Fruit fly (Drosophila melanogaster) whole organism, embryonic: Measurements from ENCODE around the gene CG32625.
A peak's percentile ranks its signal among the peaks of the same experiment; 100 is the strongest.

ENCODE experiments used
- Aef1 ChIP-seq: fragments of 200-800 bp; sonication (Bioruptor generic); IDR thresholded peaks from 3 replicates; pipeline ENCODE4 v1.3.6; 2022; ENCODE audit warnings: missing biosample characterization, missing genetic modification characterization
- B-H1 ChIP-seq: fragments of 200-800 bp; sonication (Bioruptor generic); IDR thresholded peaks from 3 replicates; pipeline ENCODE4 v1.3.6; 2022; ENCODE audit warnings: missing biosample characterization, missing genetic modification characterization
- C15 ChIP-seq: fragments of 200-800 bp; sonication (Bioruptor generic); IDR thresholded peaks from 3 replicates; pipeline ENCODE4 v1.3.6; 2022; ENCODE audit warnings: missing biosample characterization, missing genetic modification characterization
- CG1024 ChIP-seq: fragments of 200-800 bp; sonication (Bioruptor generic); IDR thresholded peaks from 2 replicates; pipeline ENCODE4 v1.3.6; 2022; ENCODE audit warnings: missing biosample characterization, missing genetic modification characterization
- CG10274 ChIP-seq: fragments of 200-800 bp; sonication (Bioruptor generic); optimal IDR thresholded peaks from 3 replicates; lab custom pipeline; 2017; ENCODE audit warnings: missing biosample characterization, mild to moderate bottlenecking, missing genetic modification characterization
- CG10654 ChIP-seq: fragments of 200-800 bp; sonication (Bioruptor generic); optimal IDR thresholded peaks from 2 replicates; lab custom pipeline; 2016; ENCODE audit warnings: missing biosample characterization, missing genetic modification characterization
- CG12236 ChIP-seq: fragments of 200-800 bp; sonication (Bioruptor generic); optimal IDR thresholded peaks from 2 replicates; lab custom pipeline; 2016; ENCODE audit warnings: missing biosample characterization, missing genetic modification characterization
- CG13123 ChIP-seq: fragments of 200-800 bp; sonication (Bioruptor generic); optimal IDR thresholded peaks from 2 replicates; lab custom pipeline; 2016; ENCODE audit warnings: missing biosample characterization, missing genetic modification characterization
- CG13296 ChIP-seq: fragments of 200-800 bp; sonication (Bioruptor generic); optimal IDR thresholded peaks from 3 replicates; lab custom pipeline; 2018; ENCODE audit warnings: missing biosample characterization, mild to moderate bottlenecking, missing genetic modification characterization
- CG13624 ChIP-seq: fragments of 200-800 bp; sonication (Bioruptor generic); optimal IDR thresholded peaks from 2 replicates; lab custom pipeline; 2016; ENCODE audit warnings: missing biosample characterization, missing genetic modification characterization
- CG14860 ChIP-seq: fragments of 200-800 bp; sonication (Bioruptor generic); IDR thresholded peaks from 3 replicates; pipeline ENCODE4 v1.3.6; 2022; ENCODE audit warnings: missing biosample characterization, missing genetic modification characterization; ENCODE audit not compliant: partially characterized antibody
- CG15011 ChIP-seq: fragments of 200-800 bp; sonication (Bioruptor generic); optimal IDR thresholded peaks from 3 replicates; lab custom pipeline; 2018; ENCODE audit warnings: missing biosample characterization, mild to moderate bottlenecking, missing genetic modification characterization
- CG15479 ChIP-seq: fragments of 200-800 bp; sonication (Bioruptor generic); optimal IDR thresholded peaks from 3 replicates; lab custom pipeline; 2019; ENCODE audit warnings: missing biosample characterization, mild to moderate bottlenecking, missing genetic modification characterization, moderate library complexity
- CG1832 ChIP-seq: fragments of 200-800 bp; sonication (Bioruptor generic); optimal IDR thresholded peaks from 2 replicates; lab custom pipeline; 2017; ENCODE audit warnings: missing biosample characterization, mild to moderate bottlenecking, missing genetic modification characterization, inconsistent platforms
- CG2120 ChIP-seq: fragments of 200-800 bp; sonication (Bioruptor generic); optimal IDR thresholded peaks from 3 replicates; lab custom pipeline; 2016; ENCODE audit warnings: missing biosample characterization, missing genetic modification characterization
- CG2875 ChIP-seq: fragments of 200-800 bp; sonication (Bioruptor generic); optimal IDR thresholded peaks from 2 replicates; lab custom pipeline; 2017; ENCODE audit warnings: missing biosample characterization, mild to moderate bottlenecking, missing genetic modification characterization, missing genetic modification reagents
- CG3281 ChIP-seq: fragments of 200-800 bp; sonication (Bioruptor generic); optimal IDR thresholded peaks from 3 replicates; lab custom pipeline; 2017; ENCODE audit warnings: missing biosample characterization, mild to moderate bottlenecking, missing genetic modification characterization
- CG3407 ChIP-seq: fragments of 200-800 bp; sonication (Bioruptor generic); optimal IDR thresholded peaks from 2 replicates; lab custom pipeline; 2018; ENCODE audit warnings: missing biosample characterization, mild to moderate bottlenecking, missing genetic modification characterization
- CG34376 ChIP-seq: fragments of 200-800 bp; sonication (Bioruptor generic); optimal IDR thresholded peaks from 2 replicates; lab custom pipeline; 2018; ENCODE audit warnings: missing biosample characterization, mild to moderate bottlenecking, missing genetic modification characterization
- CG4282 ChIP-seq: fragments of 200-800 bp; sonication (Bioruptor generic); optimal IDR thresholded peaks from 2 replicates; lab custom pipeline; 2016; ENCODE audit warnings: missing biosample characterization, missing genetic modification characterization
- CG4730 ChIP-seq: fragments of 200-800 bp; sonication (Bioruptor generic); IDR thresholded peaks from 2 replicates; pipeline ENCODE4 v1.3.6; 2022; ENCODE audit warnings: missing biosample characterization, missing genetic modification characterization
- CG7556 ChIP-seq: fragments of 200-800 bp; sonication (Bioruptor generic); optimal IDR thresholded peaks from 2 replicates; lab custom pipeline; 2017; ENCODE audit warnings: missing biosample characterization, mild to moderate bottlenecking, missing genetic modification characterization
- CG8765 ChIP-seq: fragments of 200-800 bp; sonication (Bioruptor generic); IDR thresholded peaks from 2 replicates; pipeline ENCODE4 v1.3.6; 2022; ENCODE audit warnings: missing biosample characterization, missing genetic modification characterization
- CG9727 ChIP-seq: fragments of 200-800 bp; sonication (Bioruptor generic); optimal IDR thresholded peaks from 3 replicates; lab custom pipeline; 2017; ENCODE audit warnings: missing biosample characterization, mild to moderate bottlenecking, missing genetic modification characterization
- Chrac-16 ChIP-seq: fragments of 200-800 bp; sonication (Bioruptor generic); optimal IDR thresholded peaks from 3 replicates; lab custom pipeline; 2016; ENCODE audit warnings: missing biosample characterization, missing genetic modification characterization
- Dll ChIP-seq: fragments of 200-800 bp; sonication (Bioruptor generic); IDR thresholded peaks from 4 replicates; pipeline ENCODE4 v1.3.6; 2022; ENCODE audit warnings: missing biosample characterization, missing genetic modification characterization; ENCODE audit not compliant: partially characterized antibody
- Elba2 ChIP-seq: fragments of 200-800 bp; sonication (Bioruptor generic); optimal IDR thresholded peaks from 3 replicates; lab custom pipeline; 2016; ENCODE audit warnings: missing biosample characterization, missing genetic modification characterization
- Ets65A ChIP-seq: fragments of 200-800 bp; sonication (Bioruptor generic); peaks from one replicate; lab custom pipeline; 2016; ENCODE audit warnings: missing biosample characterization, missing genetic modification characterization
- Hey ChIP-seq: fragments of 200-800 bp; sonication (Bioruptor generic); optimal IDR thresholded peaks from 3 replicates; lab custom pipeline; 2018; ENCODE audit warnings: missing biosample characterization, mild to moderate bottlenecking, missing genetic modification characterization
- Hr39 ChIP-seq: fragments of >200 bp; optimal IDR thresholded peaks from 2 replicates; lab custom pipeline; 2017
- Hsf ChIP-seq: fragments of 200-800 bp; sonication (Bioruptor generic); optimal IDR thresholded peaks from 3 replicates; lab custom pipeline; 2016; ENCODE audit warnings: missing biosample characterization, missing genetic modification characterization
- Mes4 ChIP-seq: fragments of 200-800 bp; sonication (Bioruptor generic); optimal IDR thresholded peaks from 2 replicates; lab custom pipeline; 2016; ENCODE audit warnings: missing biosample characterization, missing genetic modification characterization
- Nf-YC ChIP-seq: fragments of 200-800 bp; optimal IDR thresholded peaks from 3 replicates; lab custom pipeline; 2019; ENCODE audit warnings: missing biosample characterization, mild to moderate bottlenecking, missing genetic modification characterization, moderate library complexity
- Pdp1 ChIP-seq, 2 experiments: fragments of 200-800 bp; sonication (Bioruptor generic); optimal IDR thresholded peaks; 3 replicates each; lab custom pipeline; 2016; ENCODE audit warnings: missing biosample characterization in 2 of 2, missing genetic modification characterization in 2 of 2, mild to moderate bottlenecking in 1 of 2, moderate library complexity in 1 of 2
- Six4 ChIP-seq: fragments of 200-800 bp; sonication (Bioruptor generic); optimal IDR thresholded peaks from 2 replicates; lab custom pipeline; 2016; ENCODE audit warnings: missing biosample characterization, missing genetic modification characterization
- ash1 ChIP-seq: fragments of 200-800 bp; sonication (Bioruptor generic); optimal IDR thresholded peaks from 2 replicates; lab custom pipeline; 2018; ENCODE audit warnings: missing biosample characterization, mild to moderate bottlenecking, missing genetic modification characterization
- ato ChIP-seq: fragments of 200-800 bp; sonication (Bioruptor generic); IDR thresholded peaks from 2 replicates; pipeline ENCODE4 v1.3.6; 2022; ENCODE audit warnings: missing biosample characterization, missing genetic modification characterization; ENCODE audit not compliant: partially characterized antibody
- bsh ChIP-seq, 2 experiments: fragments of 200-800 bp; sonication (Bioruptor generic); optimal IDR thresholded peaks; 2 replicates each; lab custom pipeline; 2017 to 2018; ENCODE audit warnings: mild to moderate bottlenecking in 2 of 2, missing biosample characterization in 2 of 2, missing genetic modification characterization in 2 of 2, moderate library complexity in 1 of 2
- crc ChIP-seq: fragments of 200-800 bp; sonication (Bioruptor generic); optimal IDR thresholded peaks from 2 replicates; lab custom pipeline; 2016; ENCODE audit warnings: missing biosample characterization, missing genetic modification characterization
- croc ChIP-seq: fragments of 200-800 bp; sonication (Bioruptor generic); conservative IDR thresholded peaks from 3 replicates; pipeline ENCODE4 v1.3.6; 2022; ENCODE audit warnings: missing biosample characterization, missing genetic modification characterization
- dm ChIP-seq: fragments of 200-800 bp; sonication (Bioruptor generic); optimal IDR thresholded peaks from 3 replicates; lab custom pipeline; 2016; ENCODE audit warnings: missing biosample characterization, missing genetic modification characterization
- gsb-n ChIP-seq: fragments of 200-800 bp; sonication (Bioruptor generic); optimal IDR thresholded peaks from 3 replicates; lab custom pipeline; 2018; ENCODE audit warnings: missing biosample characterization, mild to moderate bottlenecking, missing genetic modification characterization
- kni ChIP-seq: fragments of 200-800 bp; sonication (Bioruptor generic); optimal IDR thresholded peaks from 3 replicates; lab custom pipeline; 2017; ENCODE audit warnings: mild to moderate bottlenecking, missing biosample characterization, missing genetic modification reagents, missing genetic modification characterization
- lab ChIP-seq: fragments of 200-800 bp; sonication (Bioruptor generic); optimal IDR thresholded peaks from 3 replicates; lab custom pipeline; 2017; ENCODE audit warnings: missing biosample characterization, missing genetic modification characterization, mild to moderate bottlenecking, moderate library complexity, missing genetic modification reagents
- pnt ChIP-seq: fragments of 200-800 bp; sonication (Bioruptor generic); optimal IDR thresholded peaks from 3 replicates; lab custom pipeline; 2016; ENCODE audit warnings: missing biosample characterization, missing genetic modification characterization
- pzg ChIP-seq: fragments of 200-800 bp; sonication (Bioruptor generic); optimal IDR thresholded peaks from 3 replicates; lab custom pipeline; 2018; ENCODE audit warnings: missing biosample characterization, mild to moderate bottlenecking, missing genetic modification characterization, moderate library complexity
- slbo ChIP-seq: fragments of 200-800 bp; sonication (Bioruptor generic); IDR thresholded peaks from 2 replicates; pipeline ENCODE4 v1.3.6; 2022; ENCODE audit warnings: missing biosample characterization, missing genetic modification characterization
- sob ChIP-seq: fragments of 200-800 bp; sonication (Bioruptor generic); IDR thresholded peaks from 2 replicates; pipeline ENCODE4 v1.3.6; 2022; ENCODE audit warnings: missing biosample characterization, missing genetic modification characterization
- tap ChIP-seq: fragments of 200-800 bp; optimal IDR thresholded peaks from 3 replicates; lab custom pipeline; 2019; ENCODE audit warnings: missing biosample characterization, mild to moderate bottlenecking, missing genetic modification characterization, moderate library complexity
- unc-4 ChIP-seq: fragments of 200-800 bp; sonication (Bioruptor generic); IDR thresholded peaks from 2 replicates; pipeline ENCODE4 v1.3.6; 2022; ENCODE audit warnings: missing biosample characterization, missing genetic modification characterization; ENCODE audit not compliant: partially characterized antibody
- wor ChIP-seq: fragments of 200-800 bp; sonication (Bioruptor generic); IDR thresholded peaks from 2 replicates; pipeline ENCODE4 v1.3.6; 2022; ENCODE audit warnings: missing biosample characterization, missing genetic modification characterization
- yki ChIP-seq: fragments of >200 bp; optimal IDR thresholded peaks from 3 replicates; lab custom pipeline; 2018
- zf30C ChIP-seq: fragments of 200-800 bp; sonication (Bioruptor generic); optimal IDR thresholded peaks from 3 replicates; lab custom pipeline; 2018; ENCODE audit warnings: missing biosample characterization, mild to moderate bottlenecking, missing genetic modification characterization

The CG32625 gene

DNA sequence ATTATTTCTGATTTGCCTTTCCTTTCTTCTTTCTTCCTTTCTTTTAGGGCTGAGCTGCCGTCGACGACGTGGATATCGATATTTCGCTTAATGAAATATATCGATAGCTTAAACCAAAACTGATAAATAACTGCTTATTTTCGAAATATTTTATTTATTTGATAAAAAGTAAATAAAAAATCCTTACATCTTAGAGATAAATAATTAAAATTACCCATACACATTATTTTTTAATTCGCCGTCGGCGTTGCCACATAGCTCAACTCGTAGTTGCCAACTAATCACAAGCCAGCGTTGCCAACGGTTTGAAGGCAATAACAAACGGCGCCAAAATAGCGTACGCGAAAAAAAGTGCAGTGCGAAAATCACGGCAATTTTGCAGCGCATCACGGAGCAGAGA lies 34.7 kb downstream of the CG32625 start, which contains the start of the genes Mrgn1 and mus101 (continued):
- TF ChIP-seq yki (lab: Kevin White, UChicago) (no peak), CG2875 (GFP tag; lab: Kevin White, UChicago) (no peak), bsh (GFP tag; optimal IDR thresholded peaks at IDR 0.05; lab: Kevin White, UChicago) (no peak), CG13296 (no peak), Elba2 (no peak), ato (0 out of 2 replicates have a peak, but pooled peaks have one; percentile 30), CG10274 (GFP tag; lab: Kevin White, UChicago) (no peak), Hsf (no peak), CG8765 (GFP tag; lab: Robert Waterston, UW) (no peak), pzg (peak; percentile 76), CG10654 (GFP tag; lab: Kevin White, UChicago) (no peak), zf30C (GFP tag; lab: Kevin White, UChicago) (no peak), CG15479 (no peak), CG34376 (no peak), dm (GFP tag; lab: Kevin White, UChicago) (no peak), CG14860 (GFP tag; lab: Robert Waterston, UW) (peak; percentile 77), Chrac-16 (GFP tag; lab: Kevin White, UChicago) (no peak), CG12236 (GFP tag; lab: Kevin White, UChicago) (no peak), CG1832 (GFP tag; lab: Kevin White, UChicago) (no peak), croc (GFP tag; lab: Robert Waterston, UW) (no peak), Pdp1 (GFP tag; optimal IDR thresholded peaks at IDR 0.05; lab: Kevin White, UChicago) (no peak), gsb-n (tag; lab: Kevin White, UChicago) (no peak), CG2120 (GFP tag; lab: Kevin White, UChicago) (peak; percentile 8), B-H1 (GFP tag; lab: Robert Waterston, UW) (no peak), Mes4 (GFP tag; lab: Kevin White, UChicago) (no peak), CG4730 (GFP tag; lab: Robert Waterston, UW) (no peak), slbo (no peak), Nf-YC (no peak), C15 (GFP tag; lab: Robert Waterston, UW) (no peak), CG7556 (GFP tag; lab: Kevin White, UChicago) (no peak), CG3407 (GFP tag; lab: Kevin White, UChicago) (no peak), CG9727 (GFP tag; lab: Kevin White, UChicago) (peak; percentile 2), Six4 (GFP tag; lab: Kevin White, UChicago) (no peak), ash1 (GFP tag; lab: Kevin White, UChicago) (no peak), CG1024 (GFP tag; lab: Robert Waterston, UW) (no peak), Hr39 (lab: Kevin White, UChicago) (no peak), Aef1 (GFP tag; lab: Robert Waterston, UW) (no peak), Ets65A (GFP tag; lab: Kevin White, UChicago) (no peak), lab (GFP tag; lab: Kevin White, UChicago) (no peak), CG3281 (GFP tag; lab: Kevin White, UChicago) (no peak), tap (tag; lab: Kevin White, UChicago) (no peak), CG13123 (GFP tag; lab: Kevin White, UChicago) (no peak), sob (GFP tag; lab: Robert Waterston, UW) (no peak), Hey (tag; lab: Kevin White, UChicago) (no peak), CG4282 (GFP tag; lab: Kevin White, UChicago) (no peak), kni (GFP tag; lab: Kevin White, UChicago) (no peak), crc (no peak), unc-4 (peak; percentile 85), CG15011 (GFP tag; lab: Kevin White, UChicago) (no peak), pnt (GFP tag; lab: Kevin White, UChicago) (no peak), wor (GFP tag; lab: Robert Waterston, UW) (no peak), Dll (GFP tag; lab: Robert Waterston, UW) (peak; percentile 93), CG13624 (no peak)
